Worm (Caenorhabditis elegans): Measurements from ENCODE around the gene Y43F4A.1.

Gene Y43F4A.1

ce11 chrIII:13275784-13276183 lies 52.9 kb downstream of the Y43F4A.1 start:
- TF ChIP-seq W03F9.2 (tag; optimal IDR thresholded peaks at IDR 0.05) (no peak), him-1 (tag; optimal IDR thresholded peaks at IDR 0.05) (peak; percentile 49)

ce11 chrIII:13276958-13277357 lies 54.1 kb downstream of the Y43F4A.1 start, which contains the start of gene unc-64:
unc-64 (plus strand) TSS chrIII:13277258.
- TF ChIP-seq him-1 (tag; optimal IDR thresholded peaks at IDR 0.05): no peak
- TF ChIP-seq dao-5 (tag; optimal IDR thresholded peaks at IDR 0.05): no peak
- no peak for TF ChIP-seq W03F9.2 (tag; optimal IDR thresholded peaks at IDR 0.05)

- no peak for TF ChIP-seq him-1 (tag; optimal IDR thresholded peaks at IDR 0.05)
- no peak for TF ChIP-seq W03F9.2 (tag; optimal IDR thresholded peaks at IDR 0.05)
- TF ChIP-seq dao-5 (tag; optimal IDR thresholded peaks at IDR 0.05): no peak
Measured at ce11 chrIII:13277881-13278500, 55.1 kb downstream of the Y43F4A.1 start.

Measured in whole organism, L4/young adult.